Fruit fly (Drosophila melanogaster) whole organism, embryonic: Measurements from ENCODE around the gene Mvb12.

Source experiments
- Atf6 ChIP-seq: fragments of 200-800 bp; sonication (Bioruptor generic); IDR thresholded peaks from 2 replicates; pipeline ENCODE4 v1.3.6; 2022; ENCODE audit warnings: missing biosample characterization, missing genetic modification characterization
- Bdp1 ChIP-seq: fragments of 200-800 bp; sonication (Bioruptor generic); optimal IDR thresholded peaks from 3 replicates; lab custom pipeline; 2016; ENCODE audit warnings: missing biosample characterization, missing genetic modification characterization
- CG10431 ChIP-seq: fragments of 200-800 bp; sonication (Bioruptor generic); optimal IDR thresholded peaks from 3 replicates; lab custom pipeline; 2018; ENCODE audit warnings: missing biosample characterization, mild to moderate bottlenecking, missing genetic modification characterization
- CG10462 ChIP-seq: fragments of 200-800 bp; sonication (Bioruptor generic); optimal IDR thresholded peaks from 2 replicates; lab custom pipeline; 2016; ENCODE audit warnings: missing biosample characterization, missing genetic modification characterization
- CG11398 ChIP-seq: fragments of 200-800 bp; sonication (Bioruptor generic); optimal IDR thresholded peaks from 2 replicates; lab custom pipeline; 2016; ENCODE audit warnings: missing biosample characterization, missing genetic modification characterization
- CG1233 ChIP-seq: fragments of 200-800 bp; sonication (Bioruptor generic); optimal IDR thresholded peaks from 4 replicates; lab custom pipeline; 2018; ENCODE audit warnings: missing biosample characterization, mild to moderate bottlenecking, missing genetic modification characterization
- CG12391 ChIP-seq: fragments of 200-800 bp; sonication (Bioruptor generic); optimal IDR thresholded peaks from 3 replicates; lab custom pipeline; 2018; ENCODE audit warnings: missing biosample characterization, mild to moderate bottlenecking, missing genetic modification characterization, moderate library complexity
- CG14710 ChIP-seq: fragments of 200-800 bp; sonication (Bioruptor generic); optimal IDR thresholded peaks from 3 replicates; lab custom pipeline; 2019; ENCODE audit warnings: missing biosample characterization, mild to moderate bottlenecking, missing genetic modification characterization, moderate library complexity
- CG14860 ChIP-seq: fragments of 200-800 bp; sonication (Bioruptor generic); IDR thresholded peaks from 3 replicates; pipeline ENCODE4 v1.3.6; 2022; ENCODE audit warnings: missing biosample characterization, missing genetic modification characterization; ENCODE audit not compliant: partially characterized antibody
- CG15601 ChIP-seq: fragments of 200-800 bp; sonication (Bioruptor generic); optimal IDR thresholded peaks from 3 replicates; lab custom pipeline; 2019; ENCODE audit warnings: missing biosample characterization, mild to moderate bottlenecking, missing genetic modification characterization, moderate library complexity
- CG1792 ChIP-seq: fragments of 200-800 bp; sonication (Bioruptor generic); optimal IDR thresholded peaks from 2 replicates; lab custom pipeline; 2016; ENCODE audit warnings: missing biosample characterization, missing genetic modification characterization
- CG18476 ChIP-seq: fragments of 200-800 bp; sonication (Bioruptor generic); optimal IDR thresholded peaks from 2 replicates; lab custom pipeline; 2016; ENCODE audit warnings: missing biosample characterization, mild to moderate bottlenecking, missing genetic modification characterization
- CG18764 ChIP-seq: fragments of 200-800 bp; sonication (Bioruptor generic); optimal IDR thresholded peaks from 3 replicates; lab custom pipeline; 2016; ENCODE audit warnings: missing biosample characterization, missing genetic modification characterization
- CG3726 ChIP-seq: fragments of 200-800 bp; sonication (Bioruptor generic); IDR thresholded peaks from 3 replicates; pipeline ENCODE4, ENCODE4 v1.3.6; 2022; ENCODE audit warnings: missing biosample characterization, missing genetic modification characterization
- CG4707 ChIP-seq: fragments of 200-800 bp; sonication (Bioruptor generic); optimal IDR thresholded peaks from 2 replicates; lab custom pipeline; 2018; ENCODE audit warnings: missing biosample characterization, mild to moderate bottlenecking, missing genetic modification characterization, moderate library complexity
- CG5180 ChIP-seq: fragments of 200-800 bp; sonication (Bioruptor generic); optimal IDR thresholded peaks from 3 replicates; lab custom pipeline; 2017; ENCODE audit warnings: missing biosample characterization, missing genetic modification characterization, mild to moderate bottlenecking, moderate library complexity, missing genetic modification reagents
- CG9727 ChIP-seq: fragments of 200-800 bp; sonication (Bioruptor generic); optimal IDR thresholded peaks from 3 replicates; lab custom pipeline; 2017; ENCODE audit warnings: missing biosample characterization, mild to moderate bottlenecking, missing genetic modification characterization
- CTCF ChIP-seq: fragments of 200-800 bp; sonication (Bioruptor generic); optimal IDR thresholded peaks from 2 replicates; lab custom pipeline; 2017; ENCODE audit warnings: missing biosample characterization, mild to moderate bottlenecking, missing genetic modification characterization, moderate library complexity
- D ChIP-seq, 2 experiments: fragments of 200-800 bp in 1 of 2; fragments of >200 bp in 1 of 2; sonication (Bioruptor generic) in 1 of 2; optimal IDR thresholded peaks; 2 replicates in 1 of 2; 3 replicates in 1 of 2; lab custom pipeline; 2017; ENCODE audit warnings: mild to moderate bottlenecking in 1 of 2, missing biosample characterization in 1 of 2, missing genetic modification characterization in 1 of 2, missing genetic modification reagents in 1 of 2
- D19B ChIP-seq: fragments of 200-800 bp; sonication (Bioruptor generic); optimal IDR thresholded peaks from 2 replicates; lab custom pipeline; 2017; ENCODE audit warnings: missing biosample characterization, mild to moderate bottlenecking, missing genetic modification characterization
- Dbx ChIP-seq: fragments of 200-800 bp; sonication (Bioruptor generic); IDR thresholded peaks from 3 replicates; pipeline ENCODE4 v1.3.6; 2022; ENCODE audit warnings: missing biosample characterization, missing genetic modification characterization
- Drgx ChIP-seq: fragments of 200-800 bp; sonication (Bioruptor generic); IDR thresholded peaks from 2 replicates; pipeline ENCODE4 v1.3.6; 2022; ENCODE audit warnings: missing biosample characterization, missing genetic modification characterization
- E2f1 ChIP-seq: fragments of 200-800 bp; sonication (Bioruptor generic); IDR thresholded peaks from 2 replicates; pipeline ENCODE4 v1.3.6; 2022; ENCODE audit warnings: missing biosample characterization, missing genetic modification characterization
- E2f2 ChIP-seq: fragments of 200-800 bp; sonication (Bioruptor generic); IDR thresholded peaks from 2 replicates; pipeline ENCODE4 v1.3.6; 2022; ENCODE audit warnings: missing biosample characterization, missing genetic modification characterization
- Gsc ChIP-seq: fragments of 200-800 bp; sonication (Bioruptor generic); IDR thresholded peaks from 2 replicates; pipeline ENCODE4 v1.3.6; 2022; ENCODE audit warnings: missing biosample characterization, missing genetic modification characterization
- H2.0 ChIP-seq: fragments of 200-800 bp; sonication (Bioruptor generic); IDR thresholded peaks from 2 replicates; pipeline ENCODE4 v1.3.6; 2022; ENCODE audit warnings: missing biosample characterization, missing genetic modification characterization
- Kr ChIP-seq: fragments of 200-800 bp; sonication (Bioruptor generic); optimal IDR thresholded peaks from 2 replicates; lab custom pipeline; 2017; ENCODE audit warnings: missing biosample characterization, mild to moderate bottlenecking, missing genetic modification characterization
- Mad ChIP-seq: fragments of 200-800 bp; sonication (Bioruptor generic); optimal IDR thresholded peaks from 2 replicates; lab custom pipeline; 2016; ENCODE audit warnings: missing biosample characterization, missing genetic modification characterization
- Mrtf ChIP-seq: fragments of 200-800 bp; sonication (Bioruptor generic); IDR thresholded peaks from 3 replicates; pipeline ENCODE4 v1.3.6; 2022; ENCODE audit warnings: missing biosample characterization, missing genetic modification characterization
- NC2α ChIP-seq: fragments of 200-800 bp; sonication (Bioruptor generic); optimal IDR thresholded peaks from 2 replicates; lab custom pipeline; 2016; ENCODE audit warnings: missing biosample characterization, missing genetic modification characterization
- NC2β ChIP-seq: fragments of 200-800 bp; sonication (Bioruptor generic); optimal IDR thresholded peaks from 2 replicates; lab custom pipeline; 2016; ENCODE audit warnings: missing biosample characterization, missing genetic modification characterization
- Poxn ChIP-seq: fragments of 200-800 bp; sonication (Bioruptor generic); IDR thresholded peaks from 2 replicates; pipeline ENCODE4 v1.3.6; 2022; ENCODE audit warnings: missing biosample characterization, missing genetic modification characterization
- Stat92E ChIP-seq, 3 experiments: fragments of >200 bp in 2 of 3; fragments of 200-800 bp in 1 of 3; sonication (Bioruptor generic) in 1 of 3; optimal IDR thresholded peaks; 2 replicates each; lab custom pipeline; 2017 to 2019; ENCODE audit warnings: missing biosample characterization in 3 of 3, missing genetic modification characterization in 3 of 3, mild to moderate bottlenecking in 1 of 3, moderate library complexity in 1 of 3
- Tbp ChIP-seq: fragments of >200 bp; optimal IDR thresholded peaks from 2 replicates; lab custom pipeline; 2018; ENCODE audit warnings: missing biosample characterization, missing genetic modification characterization
- br ChIP-seq: fragments of >200 bp; optimal IDR thresholded peaks from 2 replicates; lab custom pipeline; 2017
- bsh ChIP-seq, 2 experiments: fragments of 200-800 bp; sonication (Bioruptor generic); optimal IDR thresholded peaks; 2 replicates each; lab custom pipeline; 2017 to 2018; ENCODE audit warnings: mild to moderate bottlenecking in 2 of 2, missing biosample characterization in 2 of 2, missing genetic modification characterization in 2 of 2, moderate library complexity in 1 of 2
- cad ChIP-seq: fragments of >200 bp; optimal IDR thresholded peaks from 2 replicates; lab custom pipeline; 2017; ENCODE audit warnings: missing biosample characterization, missing genetic modification characterization
- caup ChIP-seq: fragments of 200-800 bp; sonication (Bioruptor generic); optimal IDR thresholded peaks from 3 replicates; lab custom pipeline; 2017; ENCODE audit warnings: missing biosample characterization, mild to moderate bottlenecking, missing genetic modification characterization, moderate library complexity; ENCODE audit not compliant: severe bottlenecking
- chinmo ChIP-seq: fragments of 200-800 bp; sonication (Bioruptor generic); IDR thresholded peaks from 4 replicates; pipeline ENCODE4 v1.3.6; 2022; ENCODE audit warnings: missing biosample characterization, missing genetic modification characterization; ENCODE audit not compliant: partially characterized antibody
- crc ChIP-seq: fragments of 200-800 bp; sonication (Bioruptor generic); optimal IDR thresholded peaks from 2 replicates; lab custom pipeline; 2016; ENCODE audit warnings: missing biosample characterization, missing genetic modification characterization
- en ChIP-seq: fragments of 200-800 bp; sonication (Bioruptor generic); optimal IDR thresholded peaks from 2 replicates; lab custom pipeline; 2016; ENCODE audit warnings: missing biosample characterization, missing genetic modification characterization
- ftz-f1 ChIP-seq: fragments of 200-800 bp; sonication (Bioruptor generic); optimal IDR thresholded peaks from 2 replicates; lab custom pipeline; 2016; ENCODE audit warnings: missing biosample characterization, missing genetic modification characterization
- fu2 ChIP-seq: fragments of 200-800 bp; sonication (Bioruptor generic); optimal IDR thresholded peaks from 2 replicates; lab custom pipeline; 2016; ENCODE audit warnings: missing biosample characterization, missing genetic modification characterization
- gsb ChIP-seq: fragments of 200-800 bp; sonication (Bioruptor generic); IDR thresholded peaks from 2 replicates; pipeline ENCODE4 v1.3.6; 2022; ENCODE audit warnings: missing biosample characterization, missing genetic modification characterization
- ken ChIP-seq: fragments of 200-800 bp; sonication (Bioruptor generic); IDR thresholded peaks from 3 replicates; pipeline ENCODE4 v1.3.6; 2022; ENCODE audit warnings: missing biosample characterization, missing genetic modification characterization
- lola ChIP-seq, 3 experiments: fragments of >200 bp in 2 of 3; fragments of 200-800 bp in 1 of 3; sonication (Bioruptor generic) in 1 of 3; optimal IDR thresholded peaks; 2 replicates each; lab custom pipeline; 2017 to 2019; ENCODE audit warnings: missing biosample characterization in 3 of 3, missing genetic modification characterization in 3 of 3, mild to moderate bottlenecking in 1 of 3, moderate library complexity in 1 of 3
- pita ChIP-seq: fragments of 200-800 bp; sonication (Bioruptor generic); optimal IDR thresholded peaks from 2 replicates; lab custom pipeline; 2017; ENCODE audit warnings: missing biosample characterization, mild to moderate bottlenecking, missing genetic modification characterization
- pnt ChIP-seq: fragments of 200-800 bp; sonication (Bioruptor generic); optimal IDR thresholded peaks from 3 replicates; lab custom pipeline; 2016; ENCODE audit warnings: missing biosample characterization, missing genetic modification characterization
- stc ChIP-seq: fragments of 200-800 bp; sonication (Bioruptor generic); IDR thresholded peaks from 2 replicates; pipeline ENCODE4 v1.3.6; 2022; ENCODE audit warnings: missing biosample characterization, missing genetic modification characterization
- tgo ChIP-seq: fragments of 200-800 bp; sonication (Bioruptor generic); IDR thresholded peaks from 3 replicates; pipeline ENCODE4 v1.3.6; 2022; ENCODE audit warnings: missing biosample characterization, missing genetic modification characterization
- tna ChIP-seq: fragments of 200-800 bp; sonication (Bioruptor generic); IDR thresholded peaks from 2 replicates; pipeline ENCODE4 v1.3.6; 2022; ENCODE audit warnings: missing biosample characterization, missing genetic modification characterization; ENCODE audit not compliant: partially characterized antibody
- tx ChIP-seq: fragments of 200-800 bp; sonication (Bioruptor generic); optimal IDR thresholded peaks from 2 replicates; lab custom pipeline; 2016; ENCODE audit warnings: missing biosample characterization, missing genetic modification characterization
- unpg ChIP-seq: fragments of 200-800 bp; sonication (Bioruptor generic); optimal IDR thresholded peaks from 3 replicates; lab custom pipeline; 2018; ENCODE audit warnings: missing biosample characterization, mild to moderate bottlenecking, missing genetic modification characterization, moderate library complexity

Mvb12 gene

dm6 chrX:18125520-18125919, 24.4 kb upstream of the Mvb12 start (continued):
- TF ChIP-seq D19B (GFP tag; lab: Kevin White, UChicago) (peak; percentile 8), CG5180 (GFP tag; lab: Kevin White, UChicago) (no peak), Stat92E (GFP tag; optimal IDR thresholded peaks at IDR 0.05; lab: Kevin White, UChicago) (no peak), lola (GFP tag; optimal IDR thresholded peaks at IDR 0.05; lab: Kevin White, UChicago) (no peak), tgo (GFP tag; lab: Robert Waterston, UW) (no peak), CG12391 (tag; lab: Kevin White, UChicago) (peak; percentile 33), CG18764 (GFP tag; lab: Kevin White, UChicago) (no peak), bsh (GFP tag; optimal IDR thresholded peaks at IDR 0.05; lab: Kevin White, UChicago) (no peak), CG15601 (tag; lab: Kevin White, UChicago) (no peak), NC2α (GFP tag; lab: Kevin White, UChicago) (no peak), CG11398 (no peak), unpg (peak; percentile 13), cad (no peak), pnt (no peak), Bdp1 (GFP tag; lab: Kevin White, UChicago) (no peak), chinmo (GFP tag; lab: Robert Waterston, UW) (no peak), CG1792 (GFP tag; lab: Kevin White, UChicago) (no peak), Mrtf (GFP tag; lab: Robert Waterston, UW) (no peak), pita (GFP tag; lab: Kevin White, UChicago) (no peak), fu2 (GFP tag; lab: Kevin White, UChicago) (no peak), E2f2 (GFP tag; lab: Robert Waterston, UW) (no peak), CTCF (GFP tag; lab: Kevin White, UChicago) (no peak), br (lab: Kevin White, UChicago) (no peak), CG14860 (GFP tag; lab: Robert Waterston, UW) (no peak), Drgx (GFP tag; lab: Robert Waterston, UW) (no peak), Kr (GFP tag; lab: Kevin White, UChicago) (no peak), en (GFP tag; lab: Kevin White, UChicago) (no peak), crc (no peak), Gsc (GFP tag; lab: Robert Waterston, UW) (no peak), CG3726 (GFP tag; lab: Robert Waterston, UW) (no peak), CG1233 (GFP tag; lab: Kevin White, UChicago) (no peak), tx (no peak), Tbp (GFP tag; lab: Kevin White, UChicago) (no peak), D (optimal IDR thresholded peaks at IDR 0.05; lab: Kevin White, UChicago) (no peak), D (GFP tag; optimal IDR thresholded peaks at IDR 0.05; lab: Kevin White, UChicago) (no peak), ftz-f1 (GFP tag; lab: Kevin White, UChicago) (no peak), CG9727 (GFP tag; lab: Kevin White, UChicago) (peak; percentile 52), CG14710 (no peak), CG10462 (GFP tag; lab: Kevin White, UChicago) (no peak), stc (GFP tag; lab: Robert Waterston, UW) (no peak), Mad (no peak), NC2β (GFP tag; lab: Kevin White, UChicago) (no peak), ken (GFP tag; lab: Robert Waterston, UW) (no peak), tna (GFP tag; lab: Robert Waterston, UW) (no peak), H2.0 (no peak), E2f1 (GFP tag; lab: Robert Waterston, UW) (no peak), gsb (no peak), CG10431 (GFP tag; lab: Kevin White, UChicago) (no peak), CG4707 (GFP tag; lab: Kevin White, UChicago) (no peak), Dbx (no peak), caup (GFP tag; lab: Kevin White, UChicago) (peak; percentile 35), Poxn (no peak), CG18476 (no peak), Atf6 (GFP tag; lab: Robert Waterston, UW) (no peak)
